Worm (Caenorhabditis elegans) whole organism, midembryonic: ENCODE results near the gene F22B5.5.
A peak's percentile ranks its signal among the peaks of the same experiment; 100 is the strongest.
"Not testable (repeated sequence)": the region's sequence is repeated elsewhere in the genome, so short reads cannot be mapped to it uniquely, and the experiment has no call there.

ENCODE experiments used
- T22C8.4 ChIP-seq: fragments of 200-800 bp; sonication (Bioruptor generic); IDR thresholded peaks from 2 replicates; pipeline ENCODE4 v1.3.6; 2022; ENCODE audit warnings: missing genetic modification characterization, missing compliant biosample characterization
- cog-1 ChIP-seq: sonication (generic microtip); optimal IDR thresholded peaks from 2 replicates; lab custom pipeline; 2016; ENCODE audit warnings: missing genetic modification characterization, missing compliant biosample characterization
- flt-1 ChIP-seq: fragments of 200-800 bp; sonication (Bioruptor generic); IDR thresholded peaks from 2 replicates; pipeline ENCODE4 v1.3.6; 2022; ENCODE audit warnings: missing genetic modification characterization, missing compliant biosample characterization
- klf-2 ChIP-seq: fragments of 200-800 bp; sonication (Bioruptor generic); conservative IDR thresholded peaks from 2 replicates; pipeline ENCODE4 v1.3.6; 2022; ENCODE audit warnings: missing genetic modification reagents, missing genetic modification characterization, missing compliant biosample characterization
- med-1 ChIP-seq: sonication (generic microtip); optimal IDR thresholded peaks from 2 replicates; lab custom pipeline; 2017; ENCODE audit warnings: missing genetic modification characterization, mild to moderate bottlenecking, missing compliant biosample characterization, antibody characterized with exemption, missing genetic modification reagents; ENCODE audit not compliant: insufficient read depth
- ref-1 ChIP-seq: fragments of 200-800 bp; sonication (Bioruptor generic); conservative IDR thresholded peaks from 2 replicates; pipeline ENCODE4 v1.3.6; 2022; ENCODE audit warnings: missing genetic modification reagents, missing genetic modification characterization, missing compliant biosample characterization
- tab-1 ChIP-seq: fragments of 200-800 bp; sonication (Bioruptor generic); IDR thresholded peaks from 2 replicates; pipeline ENCODE4 v1.3.6; 2022; ENCODE audit warnings: missing genetic modification characterization, missing compliant biosample characterization
- ztf-23 ChIP-seq: fragments of 200-800 bp; sonication (Bioruptor generic); IDR thresholded peaks from 2 replicates; pipeline ENCODE4 v1.3.6; 2022; ENCODE audit warnings: missing genetic modification reagents, missing genetic modification characterization, missing compliant biosample characterization
- ztf-29 ChIP-seq: fragments of 200-800 bp; sonication (Bioruptor generic); IDR thresholded peaks from 2 replicates; pipeline ENCODE4 v1.3.6; 2022; ENCODE audit warnings: missing genetic modification reagents, missing genetic modification characterization, missing compliant biosample characterization

The F22B5.5 gene

DNA sequence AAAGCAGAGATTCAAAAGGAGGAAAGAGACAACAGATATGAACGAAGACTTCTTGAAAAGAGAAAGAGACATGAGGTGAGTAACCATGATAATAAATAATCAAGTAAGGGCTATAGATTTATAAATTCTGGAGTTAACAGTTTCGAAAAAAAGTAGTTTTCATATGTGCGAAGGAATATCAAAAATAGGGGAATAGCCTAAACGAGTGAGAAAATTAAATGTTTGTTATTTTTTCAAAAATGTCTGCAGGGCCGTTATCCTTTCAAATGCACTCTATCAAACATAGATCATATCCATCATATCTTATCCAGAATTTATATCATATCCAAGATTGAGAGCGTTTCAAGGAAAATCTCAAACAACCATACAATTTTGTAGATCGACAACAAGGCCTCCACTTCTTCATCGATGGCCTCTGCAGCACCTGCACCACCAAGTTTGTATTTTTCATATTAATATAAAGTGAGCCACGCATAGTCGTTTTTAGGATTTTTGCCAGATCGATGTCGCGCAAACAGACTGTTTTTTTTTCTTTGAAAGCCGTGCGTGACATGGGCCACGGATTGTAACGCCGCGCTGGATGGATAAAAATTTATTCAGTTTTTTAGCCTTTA is 33.5 kb downstream of the F22B5.5 start:
- no peak for TF ChIP-seq flt-1
- TF ChIP-seq tab-1 (GFP tag; lab: Robert Waterston, UW): no peak
- no peak for TF ChIP-seq ztf-23
- no peak for TF ChIP-seq cog-1
- TF ChIP-seq ref-1: no peak
- TF ChIP-seq T22C8.4 (GFP tag; lab: Robert Waterston, UW): no peak
- TF ChIP-seq klf-2 (GFP tag; lab: Robert Waterston, UW): no peak
- TF ChIP-seq ztf-29 (GFP tag; lab: Robert Waterston, UW): no peak
- TF ChIP-seq med-1 (GFP tag; lab: Kevin White, UChicago): no peak

DNA sequence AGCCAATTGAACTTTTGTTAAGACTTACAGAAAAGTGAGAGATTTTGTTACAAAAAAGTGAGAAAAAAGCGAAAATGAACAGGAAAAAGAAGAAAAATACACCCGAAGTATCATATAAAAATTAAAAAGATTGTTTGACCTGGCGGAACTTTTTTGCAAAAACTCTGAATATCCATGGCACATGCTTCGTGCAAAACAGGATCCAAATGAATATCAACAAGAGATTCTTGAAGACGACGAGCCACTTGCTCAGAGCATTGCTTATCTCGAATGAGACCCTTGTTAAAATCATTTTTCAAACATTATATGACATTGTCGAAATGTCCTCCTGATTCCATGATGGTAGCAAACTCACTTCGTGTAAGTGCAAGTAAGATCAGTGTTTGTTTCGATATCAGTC is 34.6 kb downstream of the F22B5.5 start, which contains the start of gene F14E5.8:
Gene F14E5.8, plus strand, starts transcription at position 301 of the 400 bp plus-strand sequence.
- TF ChIP-seq flt-1; ztf-29 (GFP tag; lab: Robert Waterston, UW); ref-1: not testable (repeated sequence)

DNA sequence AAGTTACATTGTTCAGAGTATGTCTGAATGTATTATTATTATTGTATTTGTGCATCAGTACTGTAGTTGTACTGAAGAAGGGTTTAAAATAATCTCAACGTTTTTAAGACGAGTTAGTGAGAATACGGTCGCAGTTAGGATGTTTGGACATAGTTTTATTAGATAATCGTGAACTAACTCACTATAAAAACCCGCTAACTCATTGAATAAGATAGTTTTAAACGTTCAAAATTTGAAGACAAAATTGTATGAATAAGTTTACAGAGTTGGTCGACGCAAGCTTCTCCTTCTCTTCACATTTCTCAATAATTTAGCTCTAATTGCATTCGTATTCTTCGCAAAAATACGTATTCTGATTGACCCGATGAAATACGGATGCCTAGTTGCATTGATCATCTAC is 35.4 kb downstream of the F22B5.5 start:
- TF ChIP-seq T22C8.4 (GFP tag; lab: Robert Waterston, UW): no peak
- no peak for TF ChIP-seq ztf-29 (GFP tag; lab: Robert Waterston, UW)

DNA sequence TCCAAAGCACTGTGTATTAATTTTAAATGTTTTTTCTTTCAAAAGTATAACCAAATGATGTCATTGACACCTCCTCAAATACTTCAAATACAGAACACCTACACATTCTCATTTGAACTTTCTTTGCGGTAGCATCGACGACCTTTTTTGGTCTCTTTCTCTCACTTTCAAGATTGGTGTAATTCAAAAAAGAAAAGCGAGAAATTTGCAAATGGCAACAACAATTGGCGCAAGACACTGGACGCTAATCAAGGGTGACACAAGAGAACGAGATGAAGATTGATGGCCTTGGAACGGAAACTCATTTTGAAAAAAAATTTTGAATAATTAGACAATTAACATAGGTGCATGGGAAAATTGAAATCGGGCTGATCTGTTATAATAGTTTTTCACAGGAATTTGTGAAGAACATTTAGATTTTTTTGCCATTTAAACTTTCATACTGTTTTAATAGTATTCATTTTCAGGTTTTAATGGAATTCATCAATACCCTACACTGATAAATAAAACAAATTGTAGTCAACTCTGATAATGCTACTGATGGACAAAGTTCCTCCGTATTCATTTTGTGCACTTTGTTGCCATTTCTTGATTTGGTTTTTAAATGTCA is 37.2 kb downstream of the F22B5.5 start, which contains the start of gene fdgt-2:
Gene fdgt-2, plus strand, starts transcription at position 560 of the 610 bp plus-strand sequence.
- TF ChIP-seq tab-1 (GFP tag; lab: Robert Waterston, UW) (no peak), T22C8.4 (GFP tag; lab: Robert Waterston, UW) (no peak), ztf-23 (no peak), med-1 (GFP tag; lab: Kevin White, UChicago) (no peak), cog-1 (no peak), flt-1 (no peak), ztf-29 (GFP tag; lab: Robert Waterston, UW) (no peak), klf-2 (GFP tag; lab: Robert Waterston, UW) (no peak), ref-1 (no peak)

DNA sequence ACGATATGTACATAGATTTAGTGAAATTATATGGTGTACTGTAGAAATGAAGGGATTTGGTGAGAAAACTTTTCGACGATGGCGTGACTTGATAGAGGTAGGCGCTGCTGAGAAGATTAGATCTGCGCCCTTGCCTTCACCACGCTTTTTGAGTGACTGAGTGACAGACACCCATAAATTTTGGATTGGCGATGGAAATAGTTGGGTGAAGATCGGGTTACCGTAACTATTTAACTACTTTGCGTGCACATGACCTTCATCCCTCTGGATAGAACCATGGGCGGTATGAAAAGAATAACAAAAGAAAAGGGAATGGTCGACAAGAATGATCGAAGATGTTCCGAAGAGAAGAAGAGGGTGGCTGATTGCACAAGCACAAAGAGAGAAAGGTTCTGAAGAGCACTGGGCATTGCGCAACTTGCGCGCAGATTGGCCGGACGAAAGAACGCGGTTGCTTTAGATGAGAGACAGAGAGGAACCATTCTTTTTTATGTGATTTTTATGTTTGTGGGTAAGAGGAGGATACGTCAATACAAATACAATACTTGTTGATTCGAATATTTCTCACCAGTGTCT is 38.9 kb downstream of the F22B5.5 start:
- TF ChIP-seq cog-1: no peak
- no peak for TF ChIP-seq med-1 (GFP tag; lab: Kevin White, UChicago)
- TF ChIP-seq klf-2 (GFP tag; lab: Robert Waterston, UW): no peak
- no peak for TF ChIP-seq ztf-23
- TF ChIP-seq ref-1: no peak
- peak; percentile 54; the same call in 1 of the 2 replicates for TF ChIP-seq ztf-29 (GFP tag; lab: Robert Waterston, UW)
- no peak for TF ChIP-seq tab-1 (GFP tag; lab: Robert Waterston, UW)
- TF ChIP-seq flt-1: 0 out of 2 replicates have a peak, but pooled peaks have one; percentile 49
- no peak for TF ChIP-seq T22C8.4 (GFP tag; lab: Robert Waterston, UW)

DNA sequence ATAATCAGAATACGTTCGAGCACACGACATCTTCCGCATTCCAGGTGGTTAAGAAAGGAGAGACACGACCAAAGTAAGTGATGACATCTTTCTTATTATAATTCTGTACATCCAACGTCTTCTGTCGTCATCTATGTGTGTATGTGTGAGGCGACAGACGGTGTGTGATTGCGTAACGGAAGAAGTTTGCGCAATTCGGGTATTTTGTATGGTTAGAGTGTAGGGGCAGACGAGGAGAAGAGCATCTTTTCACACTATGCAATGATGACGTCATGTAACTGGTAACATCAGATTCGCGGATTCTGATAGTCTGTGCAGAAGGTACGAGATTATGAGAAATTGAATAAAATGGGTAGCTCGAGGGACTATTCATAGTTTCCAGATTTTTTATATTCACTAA is 39.4 kb downstream of the F22B5.5 start:
- TF ChIP-seq flt-1 (no peak), klf-2 (GFP tag; lab: Robert Waterston, UW) (no peak), tab-1 (GFP tag; lab: Robert Waterston, UW) (no peak), med-1 (GFP tag; lab: Kevin White, UChicago) (no peak), ref-1 (no peak)

DNA sequence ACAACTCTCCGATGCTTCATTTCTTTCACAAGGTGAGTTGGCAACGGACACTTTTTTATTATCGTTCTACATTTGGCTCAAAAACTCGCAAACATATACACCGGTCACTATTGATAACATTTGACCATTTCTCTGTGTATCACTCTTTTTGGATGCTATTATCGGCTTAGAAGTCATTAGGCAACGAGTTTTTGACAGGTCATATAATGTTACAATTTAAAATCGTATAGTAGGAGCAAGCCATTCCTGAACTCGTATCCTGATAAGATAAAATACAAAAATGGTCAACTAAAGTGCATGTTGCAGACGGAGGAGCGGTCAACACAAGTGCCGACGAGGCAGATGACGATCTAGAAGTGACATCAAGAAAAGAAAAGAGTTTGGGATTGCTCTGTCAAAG is 41.5 kb downstream of the F22B5.5 start:
- no peak for TF ChIP-seq cog-1

DNA sequence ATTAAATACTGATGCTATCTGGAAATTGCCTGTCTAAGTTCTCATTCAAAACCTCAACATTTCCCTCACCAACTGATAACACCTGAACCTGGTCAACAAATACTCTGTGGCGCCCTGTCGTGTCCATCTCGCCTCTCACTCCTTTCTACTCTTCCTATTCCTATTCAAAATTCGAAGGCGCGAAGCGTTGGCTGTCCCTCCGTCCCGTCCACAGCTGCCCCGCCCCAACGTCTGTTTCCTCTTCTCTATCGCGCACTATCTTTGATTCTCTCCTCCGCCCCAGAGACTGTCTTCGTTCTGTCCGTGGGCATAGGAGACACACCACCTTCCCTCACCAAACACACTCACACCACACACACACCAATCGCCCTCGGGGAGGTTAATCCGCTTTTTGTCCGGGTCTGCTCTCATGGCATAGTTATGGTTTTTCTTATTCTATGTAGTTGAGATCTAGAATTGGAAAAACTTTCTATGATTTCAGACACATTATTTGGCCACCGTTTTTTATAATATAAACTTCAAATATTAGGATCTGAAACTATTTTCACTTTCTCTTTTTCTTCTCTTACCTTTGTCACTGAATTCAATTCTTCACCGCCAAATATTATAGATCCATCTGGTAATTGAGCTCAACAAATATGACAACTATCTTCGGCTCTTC is 42.2 kb downstream of the F22B5.5 start, which contains the start of gene efl-3:
Gene efl-3, plus strand, starts transcription at position 611 of the 661 bp plus-strand sequence.
- TF ChIP-seq ztf-29 (GFP tag; lab: Robert Waterston, UW): no peak
- no peak for TF ChIP-seq ref-1
- no peak for TF ChIP-seq cog-1
- no peak for TF ChIP-seq T22C8.4 (GFP tag; lab: Robert Waterston, UW)
- TF ChIP-seq ztf-23: no peak
- TF ChIP-seq flt-1: no peak
- no peak for TF ChIP-seq tab-1 (GFP tag; lab: Robert Waterston, UW)
- no peak for TF ChIP-seq med-1 (GFP tag; lab: Kevin White, UChicago)
- TF ChIP-seq klf-2 (GFP tag; lab: Robert Waterston, UW): no peak

DNA sequence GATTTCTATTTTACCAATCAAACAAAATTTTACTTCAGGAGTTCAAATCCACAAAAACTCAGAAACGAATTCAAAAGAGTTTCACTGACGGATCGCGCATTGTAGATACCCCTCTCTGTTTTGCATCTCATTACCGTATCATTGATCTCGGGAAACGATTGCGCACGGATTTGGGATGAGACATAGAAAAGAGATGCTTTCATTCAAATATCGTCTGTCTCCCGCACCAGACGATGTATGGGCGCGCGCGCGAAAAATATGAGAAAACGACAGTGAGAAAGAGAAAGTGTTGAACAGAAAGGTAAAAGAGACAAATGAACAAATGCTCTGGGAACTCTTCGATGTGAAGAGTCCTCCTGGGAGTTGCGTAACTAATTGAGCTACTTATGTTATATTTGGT is 43.4 kb downstream of the F22B5.5 start:
- TF ChIP-seq ref-1: no peak

DNA sequence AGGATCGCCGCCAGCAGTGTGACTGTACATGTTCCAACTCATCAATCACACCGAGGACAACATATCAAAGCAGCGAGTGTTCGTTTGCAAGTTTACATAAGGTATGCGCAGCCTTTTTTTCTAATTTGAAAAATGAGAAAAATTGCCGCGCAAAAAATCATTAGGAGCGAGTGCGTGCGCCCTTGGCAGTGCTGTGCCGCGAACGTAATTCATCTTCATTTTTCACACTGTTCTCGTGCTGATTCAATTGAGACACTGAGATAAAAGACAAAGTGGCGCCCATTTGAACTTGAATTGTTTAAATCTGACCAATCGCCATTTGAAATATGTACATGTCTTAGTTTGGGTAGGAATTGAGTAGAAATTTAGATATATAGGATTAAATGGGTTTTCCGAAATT is 44.9 kb downstream of the F22B5.5 start:
- no peak for TF ChIP-seq flt-1
- no peak for TF ChIP-seq T22C8.4 (GFP tag; lab: Robert Waterston, UW)
- no peak for TF ChIP-seq cog-1
- no peak for TF ChIP-seq ztf-29 (GFP tag; lab: Robert Waterston, UW)
- TF ChIP-seq ztf-23: no peak
- no peak for TF ChIP-seq med-1 (GFP tag; lab: Kevin White, UChicago)
- no peak for TF ChIP-seq klf-2 (GFP tag; lab: Robert Waterston, UW)
- no peak for TF ChIP-seq tab-1 (GFP tag; lab: Robert Waterston, UW)
- no peak for TF ChIP-seq ref-1
